Worm (Caenorhabditis elegans) whole organism, L2 larva: ENCODE measurements around the gene F14H12.17.

ENCODE experiments used
- blmp-1 ChIP-seq: sonication (generic microtip); optimal IDR thresholded peaks from 2 replicates; lab custom pipeline; 2017; ENCODE audit warnings: missing genetic modification characterization, mild to moderate bottlenecking, missing compliant biosample characterization, antibody characterized with exemption, moderate library complexity; ENCODE audit not compliant: insufficient read depth
- egl-27 ChIP-seq: sonication (generic microtip); optimal IDR thresholded peaks from 3 replicates; lab custom pipeline; 2017; ENCODE audit warnings: missing biosample characterization, missing genetic modification reagents, missing genetic modification characterization
- elt-3 ChIP-seq: sonication (generic microtip); optimal IDR thresholded peaks from 2 replicates; lab custom pipeline; 2017; ENCODE audit warnings: missing biosample characterization, missing genetic modification characterization
- lin-13 ChIP-seq: fragments of 150-350 bp; optimal IDR thresholded peaks from 2 replicates; lab custom pipeline; 2014; ENCODE audit warnings: missing biosample characterization, missing genetic modification reagents, missing genetic modification characterization
- lin-39 ChIP-seq: fragments of 150-350 bp; optimal IDR thresholded peaks from 2 replicates; lab custom pipeline; 2014; ENCODE audit warnings: missing biosample characterization, missing genetic modification reagents, missing genetic modification characterization
- skn-1 ChIP-seq: sonication (generic microtip); optimal IDR thresholded peaks from 2 replicates; lab custom pipeline; 2017; ENCODE audit warnings: missing biosample characterization, missing genetic modification characterization
- sma-9 ChIP-seq, 2 experiments: fragments of 150-350 bp in 1 of 2; sonication (generic microtip) in 1 of 2; optimal IDR thresholded peaks; 2 replicates each; lab custom pipeline; 2014 to 2016; ENCODE audit warnings: missing genetic modification characterization in 2 of 2, mild to moderate bottlenecking in 1 of 2, missing biosample characterization in 1 of 2, missing compliant biosample characterization in 1 of 2, missing genetic modification reagents in 1 of 2, moderate library complexity in 1 of 2
- ztf-11 ChIP-seq: sonication (generic microtip); optimal IDR thresholded peaks from 2 replicates; lab custom pipeline; 2017; ENCODE audit warnings: missing biosample characterization, missing genetic modification characterization

DNA sequence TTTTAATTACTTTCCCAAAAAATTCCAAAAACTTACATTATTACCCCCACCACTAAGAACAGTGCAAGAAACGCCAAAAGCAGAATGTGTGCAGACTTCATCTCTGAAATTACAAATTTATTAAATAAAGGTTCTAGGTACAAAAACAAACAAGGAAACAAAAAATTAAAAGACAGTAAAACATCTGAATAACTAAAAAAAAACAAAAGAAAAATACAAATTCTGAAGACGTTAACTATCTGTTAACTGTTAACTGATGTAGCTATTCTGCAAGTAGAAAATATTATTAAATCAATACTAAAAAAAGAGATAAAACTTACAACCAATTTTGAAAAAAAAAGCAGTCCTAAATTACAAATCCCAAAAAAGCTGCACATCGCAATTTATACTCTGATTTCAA lies 8.3 kb upstream of the F14H12.17 start, which contains the start of gene R160.13:
- TF ChIP-seq sma-9 (GFP tag; optimal IDR thresholded peaks at IDR 0.05; lab: Kevin White, UChicago): no peak
- TF ChIP-seq sma-9 (tag; optimal IDR thresholded peaks at IDR 0.05; lab: Kevin White, UChicago): no peak
- no peak for TF ChIP-seq elt-3 (tag; lab: Kevin White, UChicago)
- no peak for TF ChIP-seq lin-13
- TF ChIP-seq skn-1: no peak
- no peak for TF ChIP-seq ztf-11 (tag; lab: Kevin White, UChicago)
- TF ChIP-seq blmp-1 (tag; lab: Kevin White, UChicago): no peak
- no peak for TF ChIP-seq lin-39 (tag; lab: Kevin White, UChicago)
- TF ChIP-seq egl-27: no peak
